Fruit fly (Drosophila melanogaster): ENCODE data around the gene Or35a.
"Not testable (repeated sequence)": the region's sequence is repeated elsewhere in the genome, so short reads cannot be mapped to it uniquely, and the experiment has no call there.

The Or35a gene

DNA sequence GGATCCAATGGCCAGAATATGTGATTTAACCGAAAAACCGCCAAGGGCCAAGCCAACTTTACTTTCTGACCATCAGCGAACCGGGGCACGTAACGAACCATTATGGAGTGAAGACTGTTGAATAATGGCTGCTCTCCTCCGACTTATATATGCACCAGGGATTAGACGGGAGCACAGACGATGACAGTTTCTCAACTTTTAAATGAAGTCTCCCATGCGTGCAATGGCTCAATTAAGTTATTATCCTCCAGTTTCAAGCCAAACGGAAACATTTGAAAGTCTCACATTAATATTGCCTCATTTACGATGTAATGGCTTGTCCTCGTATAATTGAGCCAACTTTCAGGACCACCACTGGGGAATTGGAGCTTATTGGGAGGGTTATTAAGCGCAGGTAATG, at the start of gene Or35a:
Gene Or35a (minus strand): TSS at position 101 of the 400 bp plus-strand sequence.
- TF ChIP-seq gl (tag; optimal IDR thresholded peaks at IDR 0.05): no peak
- no peak for TF ChIP-seq CG13204 (GFP tag; optimal IDR thresholded peaks at IDR 0.05)
- no peak for TF ChIP-seq fd96Ca (GFP tag; IDR thresholded peaks at IDR 0.05)
- no peak for TF ChIP-seq CG34367 (tag; optimal IDR thresholded peaks at IDR 0.05)
- no peak for TF ChIP-seq Ets98B (GFP tag; IDR thresholded peaks at IDR 0.05)
- TF ChIP-seq CG8159 (tag; optimal IDR thresholded peaks at IDR 0.05): no peak
- TF ChIP-seq Pif1A (GFP tag; optimal IDR thresholded peaks at IDR 0.05): no peak
- TF ChIP-seq CG17806 (tag; optimal IDR thresholded peaks at IDR 0.05): no peak
- no peak for TF ChIP-seq CG14655 (GFP tag; optimal IDR thresholded peaks at IDR 0.05)
- TF ChIP-seq Pif1B (GFP tag; optimal IDR thresholded peaks at IDR 0.05): no peak
- TF ChIP-seq Snoo (tag; optimal IDR thresholded peaks at IDR 0.05): no peak
- no peak for TF ChIP-seq D1 (tag; optimal IDR thresholded peaks at IDR 0.05)
- TF ChIP-seq CG32121 (GFP tag; IDR thresholded peaks at IDR 0.05): no peak
- no peak for TF ChIP-seq CG9948 (tag; optimal IDR thresholded peaks at IDR 0.05)

DNA sequence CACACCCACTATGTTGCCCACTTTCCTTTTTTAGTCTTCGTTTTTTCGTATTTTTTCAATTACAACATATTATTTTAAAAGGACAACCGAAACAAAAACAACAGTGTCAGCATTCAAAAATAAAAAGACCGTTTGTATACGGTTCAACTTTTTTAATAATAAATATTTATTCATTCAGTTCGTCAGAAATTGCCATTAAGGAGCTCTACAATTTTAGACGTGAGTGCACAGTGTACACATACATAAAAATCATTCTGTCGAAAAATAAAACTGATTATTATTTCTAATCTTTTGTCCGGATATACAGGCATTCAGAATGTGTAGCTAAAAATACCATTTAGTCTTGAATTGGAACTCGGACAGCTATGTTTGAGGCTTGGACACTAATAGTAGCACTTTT, 46.5 kb upstream of the Or35a start, which contains the start of gene CG18478:
Gene CG18478 (plus strand): TSS at position 301 of the 400 bp plus-strand sequence.
- not testable (repeated sequence) for TF ChIP-seq D1 (tag; optimal IDR thresholded peaks at IDR 0.05); Pif1A (GFP tag; optimal IDR thresholded peaks at IDR 0.05); CG15710 (tag; optimal IDR thresholded peaks at IDR 0.05)

DNA sequence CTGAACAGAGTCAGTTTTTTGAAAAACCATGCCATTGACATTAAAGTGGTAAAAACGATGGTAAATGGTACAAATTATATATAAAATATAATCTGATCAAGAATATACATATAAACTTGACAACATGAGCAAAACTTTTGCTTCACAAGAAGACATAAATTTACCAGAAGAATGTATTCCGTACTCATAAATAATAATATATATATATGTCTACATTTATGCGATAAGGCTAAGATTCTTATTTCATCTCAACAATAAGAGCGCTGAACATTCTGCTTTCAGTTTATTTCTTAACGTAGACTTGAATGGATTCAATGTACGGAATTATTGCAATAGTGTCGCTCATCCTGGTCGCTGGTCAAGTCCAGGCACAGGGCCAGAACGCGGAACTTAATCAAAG, 37.4 kb upstream of the Or35a start, which contains the start of gene CG18477:
Gene CG18477 (plus strand): TSS at position 301 of the 400 bp plus-strand sequence.
- TF ChIP-seq CG4496 (GFP tag; IDR thresholded peaks at IDR 0.05); CG32121 (GFP tag; IDR thresholded peaks at IDR 0.05); CG34367 (tag; optimal IDR thresholded peaks at IDR 0.05): not testable (repeated sequence)

DNA sequence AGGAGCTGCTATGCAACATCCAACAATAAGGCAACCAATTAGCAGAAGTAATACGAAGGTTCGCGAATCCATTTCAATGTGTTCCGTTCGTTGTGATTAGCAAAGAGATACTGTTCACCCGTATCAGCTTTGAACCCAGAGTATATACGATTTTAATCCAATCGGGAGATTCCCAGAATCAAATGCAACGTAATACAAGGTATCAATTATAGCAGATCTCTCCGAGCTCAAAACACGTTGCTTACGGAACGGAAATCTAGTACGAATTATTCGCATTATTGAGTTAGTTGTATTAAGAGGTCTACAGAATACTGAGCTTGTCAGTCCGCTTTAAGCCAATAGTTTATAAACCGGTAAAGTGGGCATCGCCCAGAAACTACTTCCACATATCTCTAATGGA, 36.0 kb upstream of the Or35a start, which contains the start of gene CG44141:
Gene CG44141 (minus strand): TSS at position 101 of the 400 bp plus-strand sequence.
- not testable (repeated sequence) for TF ChIP-seq CG9948 (tag; optimal IDR thresholded peaks at IDR 0.05); fd96Ca (GFP tag; IDR thresholded peaks at IDR 0.05); Ets98B (GFP tag; IDR thresholded peaks at IDR 0.05)

DNA sequence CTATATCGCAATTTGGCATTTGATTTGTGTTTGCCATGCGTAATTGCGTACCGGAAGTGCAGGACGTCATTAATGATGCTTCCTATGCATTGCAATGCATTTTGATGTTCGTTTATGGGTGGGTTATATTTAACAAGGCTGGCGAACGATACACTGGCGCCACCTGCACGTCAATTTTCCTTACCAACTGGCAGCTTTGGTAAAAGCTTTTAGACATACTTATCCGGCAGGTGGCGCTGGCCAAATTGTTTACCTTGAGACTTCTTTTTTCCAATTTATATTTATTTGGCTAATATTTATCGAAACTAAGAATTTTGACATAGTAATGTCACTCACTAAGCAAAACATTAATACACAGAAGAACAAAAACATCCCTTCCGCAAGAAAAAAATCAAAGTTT, 20.4 kb upstream of the Or35a start:
- no peak for TF ChIP-seq CG15710 (tag; optimal IDR thresholded peaks at IDR 0.05)
- peak; percentile 75 for TF ChIP-seq D1 (tag; optimal IDR thresholded peaks at IDR 0.05)
- no peak for TF ChIP-seq CG8159 (tag; optimal IDR thresholded peaks at IDR 0.05)
- TF ChIP-seq CG34367 (tag; optimal IDR thresholded peaks at IDR 0.05): no peak

DNA sequence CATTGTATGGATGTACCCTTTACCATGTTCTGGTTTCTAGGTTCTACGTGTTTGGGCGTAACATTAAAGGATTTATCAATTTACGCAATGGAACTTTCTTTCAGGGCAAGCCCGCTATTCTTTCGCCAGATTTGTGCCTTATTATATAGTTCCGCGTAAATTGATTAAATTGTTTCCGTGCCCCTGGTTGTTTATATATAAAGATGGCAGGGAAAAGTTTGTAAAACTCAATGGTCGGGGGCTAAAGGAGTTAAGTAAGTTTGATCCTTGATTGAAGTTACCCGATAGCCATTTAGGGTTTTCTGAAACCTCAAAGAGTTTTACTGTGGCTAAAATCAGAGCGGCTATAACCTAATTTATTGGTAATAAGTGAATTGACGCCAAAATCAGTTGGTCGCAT, 18.3 kb upstream of the Or35a start:
- no peak for TF ChIP-seq CG9948 (tag; optimal IDR thresholded peaks at IDR 0.05)
- TF ChIP-seq CG32121 (GFP tag; IDR thresholded peaks at IDR 0.05): no peak
- TF ChIP-seq D1 (tag; optimal IDR thresholded peaks at IDR 0.05): no peak
- no peak for TF ChIP-seq CG15710 (tag; optimal IDR thresholded peaks at IDR 0.05)
- no peak for TF ChIP-seq EcR (GFP tag; optimal IDR thresholded peaks at IDR 0.05)
- TF ChIP-seq CG34367 (tag; optimal IDR thresholded peaks at IDR 0.05): no peak
- no peak for TF ChIP-seq Ets98B (GFP tag; IDR thresholded peaks at IDR 0.05)
- TF ChIP-seq CG12605 (GFP tag; IDR thresholded peaks at IDR 0.05): no peak
- TF ChIP-seq gl (tag; optimal IDR thresholded peaks at IDR 0.05): no peak
- TF ChIP-seq Pif1A (GFP tag; optimal IDR thresholded peaks at IDR 0.05): no peak
- no peak for TF ChIP-seq Pif1B (GFP tag; optimal IDR thresholded peaks at IDR 0.05)
- no peak for TF ChIP-seq CG8301 (tag; optimal IDR thresholded peaks at IDR 0.05)
- TF ChIP-seq fd96Ca (GFP tag; IDR thresholded peaks at IDR 0.05): no peak
- no peak for TF ChIP-seq CG17806 (tag; optimal IDR thresholded peaks at IDR 0.05)
- no peak for TF ChIP-seq CG14655 (GFP tag; optimal IDR thresholded peaks at IDR 0.05)
- no peak for TF ChIP-seq CG8159 (tag; optimal IDR thresholded peaks at IDR 0.05)
- no peak for TF ChIP-seq rn (GFP tag; IDR thresholded peaks at IDR 0.05)
- no peak for TF ChIP-seq Snoo (tag; optimal IDR thresholded peaks at IDR 0.05)
- no peak for TF ChIP-seq CG13204 (GFP tag; optimal IDR thresholded peaks at IDR 0.05)

DNA sequence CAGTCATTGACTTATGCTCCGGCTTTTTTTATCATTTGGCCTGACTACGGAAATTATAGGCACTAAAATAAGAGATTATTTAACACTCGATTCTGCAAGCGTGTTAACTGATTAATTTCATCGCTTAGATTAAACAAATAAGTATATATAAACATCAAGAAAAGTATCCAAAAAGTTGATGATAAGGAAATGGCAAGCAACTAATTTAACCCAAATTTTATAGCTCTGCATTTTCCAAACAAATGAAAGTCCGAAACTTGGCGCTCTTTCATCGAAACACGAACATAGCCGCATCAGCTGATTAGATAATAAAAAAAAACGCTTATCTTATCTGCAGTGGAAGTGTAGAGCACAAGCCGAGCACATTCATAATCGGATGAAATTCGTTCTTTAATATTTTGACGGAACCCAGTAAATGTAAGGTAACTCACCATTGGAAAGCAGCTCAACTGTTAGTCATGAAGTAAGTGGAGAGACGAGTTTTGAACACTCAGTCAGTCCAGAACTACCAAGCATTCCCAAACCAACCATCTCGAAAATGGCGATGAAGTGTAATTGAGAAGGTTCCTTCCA, 6.3 kb upstream of the Or35a start, which contains the start of gene CG18480:
Gene CG18480 (plus strand): TSS at position 407 of the 573 bp plus-strand sequence.
- no peak for TF ChIP-seq CG12605 (GFP tag; IDR thresholded peaks at IDR 0.05)
- TF ChIP-seq CG8301 (tag; optimal IDR thresholded peaks at IDR 0.05): no peak
- TF ChIP-seq CG14655 (GFP tag; optimal IDR thresholded peaks at IDR 0.05): no peak
- no peak for TF ChIP-seq EcR (GFP tag; optimal IDR thresholded peaks at IDR 0.05)
- TF ChIP-seq rn (GFP tag; IDR thresholded peaks at IDR 0.05): no peak
- TF ChIP-seq CG9948 (tag; optimal IDR thresholded peaks at IDR 0.05): no peak
- TF ChIP-seq Pif1B (GFP tag; optimal IDR thresholded peaks at IDR 0.05): no peak
- no peak for TF ChIP-seq CG4496 (GFP tag; IDR thresholded peaks at IDR 0.05)
- no peak for TF ChIP-seq CG15710 (tag; optimal IDR thresholded peaks at IDR 0.05)
- TF ChIP-seq fd96Ca (GFP tag; IDR thresholded peaks at IDR 0.05): no peak
